Worm (Caenorhabditis elegans) whole organism, mixed stage, embryonic: ENCODE measurements around the gene ins-21.

Source experiments
- bed-3 ChIP-seq: fragments of 200-800 bp; sonication (Bioruptor generic); optimal IDR thresholded peaks from 3 replicates; lab custom pipeline; 2018; ENCODE audit warnings: mild to moderate bottlenecking, missing genetic modification characterization, moderate library complexity, missing compliant biosample characterization
- blmp-1 ChIP-seq: fragments of 150-350 bp; optimal IDR thresholded peaks from 2 replicates; lab custom pipeline; 2014; ENCODE audit warnings: missing biosample characterization, missing genetic modification characterization
- ceh-39 ChIP-seq: fragments of 150-350 bp; optimal IDR thresholded peaks from 2 replicates; lab custom pipeline; 2014; ENCODE audit warnings: missing biosample characterization, missing genetic modification characterization
- ceh-43 ChIP-seq: fragments of 200-800 bp; sonication (Bioruptor generic); optimal IDR thresholded peaks from 2 replicates; lab custom pipeline; 2018; ENCODE audit warnings: mild to moderate bottlenecking, missing genetic modification characterization, moderate library complexity, missing compliant biosample characterization
- ceh-83 ChIP-seq: fragments of 200-800 bp; sonication (Bioruptor generic); optimal IDR thresholded peaks from 2 replicates; lab custom pipeline; 2018; ENCODE audit warnings: mild to moderate bottlenecking, missing genetic modification characterization, missing compliant biosample characterization
- ces-1 ChIP-seq: fragments of 150-350 bp; optimal IDR thresholded peaks from 2 replicates; lab custom pipeline; 2014; ENCODE audit warnings: missing biosample characterization, missing genetic modification reagents, missing genetic modification characterization
- cnd-1 ChIP-seq: fragments of 200-800 bp; sonication (Bioruptor generic); optimal IDR thresholded peaks from 2 replicates; lab custom pipeline; 2018; ENCODE audit warnings: mild to moderate bottlenecking, missing genetic modification characterization, missing compliant biosample characterization
- drap-1 ChIP-seq: fragments of 200-800 bp; sonication (Bioruptor generic); optimal IDR thresholded peaks from 3 replicates; lab custom pipeline; 2018; ENCODE audit warnings: mild to moderate bottlenecking, missing genetic modification characterization, missing compliant biosample characterization
- elt-1 ChIP-seq: sonication (generic microtip); optimal IDR thresholded peaks from 2 replicates; lab custom pipeline; 2017; ENCODE audit warnings: missing genetic modification characterization, mild to moderate bottlenecking, missing compliant biosample characterization, antibody characterized with exemption, moderate library complexity, borderline replicate concordance; ENCODE audit not compliant: insufficient read depth
- flh-1 ChIP-seq: fragments of 200-800 bp; sonication (Bioruptor generic); optimal IDR thresholded peaks from 2 replicates; lab custom pipeline; 2018; ENCODE audit warnings: mild to moderate bottlenecking, missing genetic modification characterization, moderate library complexity, missing compliant biosample characterization
- ham-2 ChIP-seq: fragments of 200-800 bp; sonication (Bioruptor generic); optimal IDR thresholded peaks from 2 replicates; lab custom pipeline; 2018; ENCODE audit warnings: mild to moderate bottlenecking, missing genetic modification characterization, missing compliant biosample characterization
- hlh-1 ChIP-seq: fragments of 150-350 bp; optimal IDR thresholded peaks from 2 replicates; lab custom pipeline; 2014; ENCODE audit warnings: missing biosample characterization, missing genetic modification reagents, missing genetic modification characterization
- lin-13 ChIP-seq: fragments of 150-350 bp; optimal IDR thresholded peaks from 2 replicates; lab custom pipeline; 2014; ENCODE audit warnings: missing biosample characterization, missing genetic modification characterization
- lin-32 ChIP-seq: fragments of 200-800 bp; sonication (Bioruptor generic); optimal IDR thresholded peaks from 2 replicates; lab custom pipeline; 2018; ENCODE audit warnings: mild to moderate bottlenecking, missing genetic modification characterization, missing compliant biosample characterization
- lsy-2 ChIP-seq: fragments of 150-350 bp; optimal IDR thresholded peaks from 2 replicates; lab custom pipeline; 2014; ENCODE audit warnings: missing biosample characterization, missing genetic modification characterization
- mab-5 ChIP-seq: fragments of 150-350 bp; optimal IDR thresholded peaks from 2 replicates; lab custom pipeline; 2014; ENCODE audit warnings: missing biosample characterization, missing genetic modification characterization
- mls-2 ChIP-seq: sonication (generic microtip); optimal IDR thresholded peaks from 2 replicates; lab custom pipeline; 2016; ENCODE audit warnings: mild to moderate bottlenecking, missing genetic modification characterization, moderate library complexity, missing compliant biosample characterization
- nhr-12 ChIP-seq: fragments of 150-350 bp; optimal IDR thresholded peaks from 2 replicates; lab custom pipeline; 2014; ENCODE audit warnings: missing biosample characterization, missing genetic modification characterization
- nhr-2 ChIP-seq: fragments of 150-350 bp; optimal IDR thresholded peaks from 2 replicates; lab custom pipeline; 2014; ENCODE audit warnings: missing biosample characterization, missing genetic modification characterization
- nhr-28 ChIP-seq: fragments of 150-350 bp; optimal IDR thresholded peaks from 2 replicates; lab custom pipeline; 2014; ENCODE audit warnings: missing biosample characterization, missing genetic modification characterization
- nhr-76 ChIP-seq: sonication (generic microtip); optimal IDR thresholded peaks from 2 replicates; lab custom pipeline; 2017; ENCODE audit warnings: missing biosample characterization, missing genetic modification characterization
- pha-4 ChIP-seq: fragments of 150-350 bp; optimal IDR thresholded peaks from 2 replicates; lab custom pipeline; 2018; ENCODE audit warnings: missing biosample characterization, missing genetic modification reagents, missing genetic modification characterization
- sem-2 ChIP-seq: fragments of 200-800 bp; sonication (Bioruptor generic); optimal IDR thresholded peaks from 2 replicates; lab custom pipeline; 2018; ENCODE audit warnings: mild to moderate bottlenecking, missing genetic modification characterization, missing compliant biosample characterization
- snpc-4 ChIP-seq: fragments of 150-350 bp; optimal IDR thresholded peaks from 2 replicates; lab custom pipeline; 2014; ENCODE audit warnings: missing biosample characterization, missing genetic modification characterization
- sptf-1 ChIP-seq: sonication (generic microtip); optimal IDR thresholded peaks from 2 replicates; lab custom pipeline; 2017; ENCODE audit warnings: mild to moderate bottlenecking, missing genetic modification characterization, moderate library complexity, missing compliant biosample characterization
- tbx-8 ChIP-seq: fragments of 200-800 bp; sonication (Bioruptor generic); optimal IDR thresholded peaks from 2 replicates; lab custom pipeline; 2018; ENCODE audit warnings: mild to moderate bottlenecking, missing genetic modification characterization, moderate library complexity, missing compliant biosample characterization
- unc-120 ChIP-seq: sonication (generic microtip); optimal IDR thresholded peaks from 2 replicates; lab custom pipeline; 2017; ENCODE audit warnings: missing genetic modification characterization, missing compliant biosample characterization; ENCODE audit not compliant: poor library complexity, severe bottlenecking
- unc-39 ChIP-seq: fragments of 150-350 bp; optimal IDR thresholded peaks from 2 replicates; lab custom pipeline; 2014; ENCODE audit warnings: missing biosample characterization, missing genetic modification characterization
- unc-62 ChIP-seq: fragments of 150-350 bp; optimal IDR thresholded peaks from 2 replicates; lab custom pipeline; 2014; ENCODE audit warnings: missing biosample characterization, missing genetic modification reagents, missing genetic modification characterization
- zip-8 ChIP-seq: fragments of 150-350 bp; optimal IDR thresholded peaks from 2 replicates; lab custom pipeline; 2014; ENCODE audit warnings: missing biosample characterization, missing genetic modification characterization
- ztf-11 ChIP-seq: fragments of 150-350 bp; optimal IDR thresholded peaks from 2 replicates; lab custom pipeline; 2014; ENCODE audit warnings: missing biosample characterization, missing genetic modification characterization

The ins-21 gene

ce11 chrIII:9986827-9987429 lies 36.6 kb upstream of the ins-21 start, which contains the start of gene C05B5.12:
C05B5.12 (plus strand) TSS chrIII:9987379.
- TF ChIP-seq mab-5 (peak; percentile 7), cnd-1 (tag; lab: Kevin White, UChicago) (no peak), ceh-43 (GFP tag; lab: Kevin White, UChicago) (no peak), bed-3 (GFP tag; lab: Kevin White, UChicago) (no peak), blmp-1 (tag; lab: Kevin White, UChicago) (no peak), sem-2 (GFP tag; lab: Kevin White, UChicago) (no peak), elt-1 (tag; lab: Kevin White, UChicago) (no peak), flh-1 (GFP tag; lab: Kevin White, UChicago) (no peak), unc-62 (peak; percentile 81), nhr-76 (tag; lab: Kevin White, UChicago) (no peak), unc-120 (tag; lab: Kevin White, UChicago) (peak; percentile 88), nhr-12 (tag; lab: Kevin White, UChicago) (no peak), sptf-1 (tag; lab: Kevin White, UChicago) (no peak), tbx-8 (GFP tag; lab: Kevin White, UChicago) (no peak), pha-4 (tag; lab: Kevin White, UChicago) (no peak), hlh-1 (tag; lab: Kevin White, UChicago) (peak; percentile 92), lsy-2 (tag; lab: Kevin White, UChicago) (no peak), mls-2 (no peak), ceh-83 (GFP tag; lab: Kevin White, UChicago) (no peak), zip-8 (tag; lab: Kevin White, UChicago) (no peak), drap-1 (GFP tag; lab: Kevin White, UChicago) (no peak), snpc-4 (tag; lab: Kevin White, UChicago) (no peak), unc-39 (tag; lab: Kevin White, UChicago) (no peak), ceh-39 (tag; lab: Kevin White, UChicago) (no peak), ham-2 (GFP tag; lab: Kevin White, UChicago) (no peak), ces-1 (GFP tag; lab: Kevin White, UChicago) (no peak), nhr-28 (no peak), lin-32 (GFP tag; lab: Kevin White, UChicago) (no peak), nhr-2 (tag; lab: Kevin White, UChicago) (no peak)

ce11 chrIII:9988352-9988751 lies 35.2 kb upstream of the ins-21 start, which contains the start of gene C05B5.1:
C05B5.1 (minus strand) TSS chrIII:9988452.
- no peak for TF ChIP-seq ham-2 (GFP tag; lab: Kevin White, UChicago)
- TF ChIP-seq bed-3 (GFP tag; lab: Kevin White, UChicago), result no peak
- no peak for TF ChIP-seq mab-5
- TF ChIP-seq nhr-28, result no peak
- no peak for TF ChIP-seq tbx-8 (GFP tag; lab: Kevin White, UChicago)
- TF ChIP-seq drap-1 (GFP tag; lab: Kevin White, UChicago), result no peak
- no peak for TF ChIP-seq pha-4 (tag; lab: Kevin White, UChicago)
- no peak for TF ChIP-seq flh-1 (GFP tag; lab: Kevin White, UChicago)
- TF ChIP-seq elt-1 (tag; lab: Kevin White, UChicago), result no peak
- no peak for TF ChIP-seq ztf-11 (tag; lab: Kevin White, UChicago)
- TF ChIP-seq nhr-76 (tag; lab: Kevin White, UChicago), result no peak
- no peak for TF ChIP-seq snpc-4 (tag; lab: Kevin White, UChicago)
- no peak for TF ChIP-seq unc-120 (tag; lab: Kevin White, UChicago)
- TF ChIP-seq mls-2, result no peak
- no peak for TF ChIP-seq lin-32 (GFP tag; lab: Kevin White, UChicago)
- no peak for TF ChIP-seq nhr-2 (tag; lab: Kevin White, UChicago)
- TF ChIP-seq lsy-2 (tag; lab: Kevin White, UChicago), result no peak
- no peak for TF ChIP-seq unc-39 (tag; lab: Kevin White, UChicago)

- TF ChIP-seq ceh-43 (GFP tag; lab: Kevin White, UChicago) (no peak), elt-1 (tag; lab: Kevin White, UChicago) (no peak), lin-13 (no peak)
Observed at ce11 chrIII:9991324-9991723, 32.2 kb upstream of the ins-21 start.

- TF ChIP-seq ces-1 (GFP tag; lab: Kevin White, UChicago) (no peak), ceh-83 (GFP tag; lab: Kevin White, UChicago) (no peak), nhr-2 (tag; lab: Kevin White, UChicago) (peak; percentile 84), zip-8 (tag; lab: Kevin White, UChicago) (peak; percentile 23), sptf-1 (tag; lab: Kevin White, UChicago) (no peak)
Observed at ce11 chrIII:9993535-9993934, 30.0 kb upstream of the ins-21 start, which contains the start of gene C05B5.4. C05B5.4 (plus strand) TSS chrIII:9993885.
